Worm (Caenorhabditis elegans) whole organism, L1 larva: Measurements from ENCODE around the gene B0228.9.

ENCODE experiments used
- aha-1 ChIP-seq: fragments of 150-350 bp; optimal IDR thresholded peaks from 2 replicates; lab custom pipeline; 2014; ENCODE audit warnings: missing biosample characterization, missing genetic modification characterization
- elt-2 ChIP-seq: sonication (generic microtip); optimal IDR thresholded peaks from 2 replicates; lab custom pipeline; 2016; ENCODE audit warnings: missing genetic modification characterization, mild to moderate bottlenecking, inconsistent platforms, missing compliant biosample characterization, missing genetic modification reagents
- elt-3 ChIP-seq, 6 experiments: fragments of 150-350 bp in 1 of 6; sonication (generic microtip); optimal IDR thresholded peaks; 2 replicates each; lab custom pipeline; 2017 to 2018; ENCODE audit warnings: missing biosample characterization in 6 of 6, missing genetic modification characterization in 6 of 6, inconsistent platforms in 1 of 6
- fkh-10 ChIP-seq: sonication (generic microtip); optimal IDR thresholded peaks from 2 replicates; lab custom pipeline; 2017; ENCODE audit warnings: missing biosample characterization, missing genetic modification reagents, missing genetic modification characterization
- hlh-17 ChIP-seq: fragments of 200-800 bp; sonication (Bioruptor generic); optimal IDR thresholded peaks from 2 replicates; lab custom pipeline; 2018; ENCODE audit warnings: missing genetic modification characterization, mild to moderate bottlenecking, missing compliant biosample characterization, moderate library complexity, borderline replicate concordance
- mdl-1 ChIP-seq, 2 experiments: fragments of 150-350 bp; optimal IDR thresholded peaks; 2 replicates each; lab custom pipeline; 2014 to 2017; ENCODE audit warnings: missing biosample characterization in 2 of 2, missing genetic modification characterization in 2 of 2, inconsistent platforms in 1 of 2
- mef-2 ChIP-seq: fragments of 150-350 bp; optimal IDR thresholded peaks from 2 replicates; lab custom pipeline; 2014; ENCODE audit warnings: missing biosample characterization, missing genetic modification characterization
- nhr-11 ChIP-seq: fragments of 150-350 bp; optimal IDR thresholded peaks from 2 replicates; lab custom pipeline; 2014; ENCODE audit warnings: missing biosample characterization, missing genetic modification characterization
- nhr-237 ChIP-seq: fragments of 150-350 bp; optimal IDR thresholded peaks from 2 replicates; lab custom pipeline; 2014; ENCODE audit warnings: missing biosample characterization, missing genetic modification characterization
- nhr-28 ChIP-seq: fragments of 150-350 bp; optimal IDR thresholded peaks from 2 replicates; lab custom pipeline; 2014; ENCODE audit warnings: missing biosample characterization, missing genetic modification characterization

ce11 chrII:7719039-7719438, 44.4 kb downstream of the B0228.9 start:
- no peak for TF ChIP-seq mef-2 (tag; lab: Kevin White, UChicago)
- peak; percentile 78 for TF ChIP-seq fkh-10
- TF ChIP-seq hlh-17, result no peak
- TF ChIP-seq elt-3 (tag; optimal IDR thresholded peaks at IDR 0.05; lab: Kevin White, UChicago), result no peak
- no peak for TF ChIP-seq aha-1 (tag; lab: Kevin White, UChicago)
- no peak for TF ChIP-seq nhr-237 (tag; lab: Kevin White, UChicago)
- no peak for TF ChIP-seq nhr-28 (tag; lab: Kevin White, UChicago)
- TF ChIP-seq nhr-11 (tag; lab: Kevin White, UChicago), result no peak
- TF ChIP-seq elt-2 (tag; lab: Kevin White, UChicago), result no peak
- no peak for TF ChIP-seq mdl-1 (tag; optimal IDR thresholded peaks at IDR 0.05; lab: Kevin White, UChicago)
